Fruit fly (Drosophila melanogaster) whole organism, pupa: Measurements from ENCODE around the gene Cp18.

Source experiments
- CG12605 ChIP-seq: fragments of 200-800 bp; sonication (Bioruptor generic); IDR thresholded peaks from 2 replicates; pipeline ENCODE4 v1.3.6; 2022; ENCODE audit warnings: missing biosample characterization, missing genetic modification characterization
- CG32121 ChIP-seq: fragments of 200-800 bp; sonication (Bioruptor generic); IDR thresholded peaks from 2 replicates; pipeline ENCODE4 v1.3.6; 2022; ENCODE audit warnings: missing biosample characterization, missing genetic modification characterization
- CG8301 ChIP-seq: fragments of 200-800 bp; sonication (Bioruptor generic); optimal IDR thresholded peaks from 2 replicates; lab custom pipeline; 2018; ENCODE audit warnings: missing biosample characterization, mild to moderate bottlenecking, missing genetic modification characterization
- fd96Ca ChIP-seq: fragments of 200-800 bp; sonication (Bioruptor generic); IDR thresholded peaks from 3 replicates; pipeline ENCODE4 v1.3.6; 2022; ENCODE audit warnings: missing biosample characterization, missing genetic modification characterization

- TF ChIP-seq fd96Ca (GFP tag; lab: Robert Waterston, UW) (no peak), CG32121 (GFP tag; lab: Robert Waterston, UW) (no peak), CG12605 (GFP tag; lab: Robert Waterston, UW) (no peak), CG8301 (tag; lab: Kevin White, UChicago) (no peak)
Measured at dm6 chr3L:8746519-8746918, 19.9 kb downstream of the Cp18 start.
